Worm (Caenorhabditis elegans) whole organism, young adult: ENCODE results near the gene set-14.

Experiments
- B0261.1 ChIP-seq: sonication (generic microtip); optimal IDR thresholded peaks from 2 replicates; lab custom pipeline; 2016; ENCODE audit warnings: mild to moderate bottlenecking, missing genetic modification characterization, moderate library complexity, missing compliant biosample characterization
- D2030.7 ChIP-seq: fragments of 200-800 bp; sonication (Bioruptor generic); IDR thresholded peaks from 2 replicates; pipeline ENCODE4 v1.3.6; 2022; ENCODE audit warnings: missing genetic modification reagents, missing genetic modification characterization, missing compliant biosample characterization
- F10E7.11 ChIP-seq: sonication (generic microtip); optimal IDR thresholded peaks from 2 replicates; lab custom pipeline; 2017; ENCODE audit warnings: mild to moderate bottlenecking, missing genetic modification characterization, moderate library complexity, missing compliant biosample characterization
- F23B12.7 ChIP-seq: sonication (generic microtip); optimal IDR thresholded peaks from 2 replicates; lab custom pipeline; 2017; ENCODE audit warnings: missing genetic modification characterization, mild to moderate bottlenecking, missing compliant biosample characterization, antibody characterized with exemption, moderate library complexity; ENCODE audit not compliant: insufficient read depth
- F37B4.10 ChIP-seq: fragments of 200-800 bp; sonication (Bioruptor generic); IDR thresholded peaks from 2 replicates; pipeline ENCODE4 v1.3.6; 2022; ENCODE audit warnings: missing genetic modification characterization, missing compliant biosample characterization
- F49E8.2 ChIP-seq: sonication (generic microtip); optimal IDR thresholded peaks from 3 replicates; lab custom pipeline; 2017; ENCODE audit warnings: missing genetic modification characterization, mild to moderate bottlenecking, missing compliant biosample characterization, antibody characterized with exemption, moderate library complexity; ENCODE audit not compliant: insufficient read depth
- F52B5.7 ChIP-seq: sonication (generic microtip); optimal IDR thresholded peaks from 2 replicates; lab custom pipeline; 2016; ENCODE audit warnings: mild to moderate bottlenecking, missing genetic modification characterization, missing compliant biosample characterization
- F57A8.1 ChIP-seq: fragments of 200-800 bp; sonication (Bioruptor generic); optimal IDR thresholded peaks from 2 replicates; lab custom pipeline; 2018; ENCODE audit warnings: mild to moderate bottlenecking, missing genetic modification characterization, moderate library complexity, missing compliant biosample characterization
- K12H6.12 ChIP-seq: fragments of 200-800 bp; sonication (Bioruptor generic); optimal IDR thresholded peaks from 2 replicates; lab custom pipeline; 2018; ENCODE audit warnings: mild to moderate bottlenecking, missing genetic modification characterization, missing compliant biosample characterization
- T07F8.4 ChIP-seq: sonication (generic microtip); optimal IDR thresholded peaks from 2 replicates; lab custom pipeline; 2016; ENCODE audit warnings: mild to moderate bottlenecking, missing genetic modification characterization, moderate library complexity, missing compliant biosample characterization
- Y95B8A.8 ChIP-seq: fragments of 200-800 bp; sonication (Bioruptor generic); IDR thresholded peaks from 2 replicates; pipeline ENCODE4 v1.3.6; 2022; ENCODE audit warnings: missing genetic modification reagents, missing genetic modification characterization, missing compliant biosample characterization
- attf-5 ChIP-seq: fragments of 200-800 bp; sonication (Bioruptor generic); optimal IDR thresholded peaks from 2 replicates; lab custom pipeline; 2018; ENCODE audit warnings: mild to moderate bottlenecking, missing genetic modification characterization, missing compliant biosample characterization
- cebp-2 ChIP-seq: fragments of 200-800 bp; sonication (Bioruptor generic); IDR thresholded peaks from 2 replicates; pipeline ENCODE4 v1.3.6; 2022; ENCODE audit warnings: missing genetic modification characterization, missing compliant biosample characterization
- dpff-1 ChIP-seq: sonication (generic microtip); optimal IDR thresholded peaks from 2 replicates; lab custom pipeline; 2017; ENCODE audit warnings: mild to moderate bottlenecking, missing genetic modification characterization, missing compliant biosample characterization
- dpl-1 ChIP-seq: fragments of 150-350 bp; optimal IDR thresholded peaks from 2 replicates; lab custom pipeline; 2014; ENCODE audit warnings: missing biosample characterization, missing genetic modification reagents, missing genetic modification characterization
- efl-1 ChIP-seq: fragments of 150-350 bp; optimal IDR thresholded peaks from 2 replicates; lab custom pipeline; 2014; ENCODE audit warnings: missing biosample characterization, missing genetic modification reagents, missing genetic modification characterization
- egl-44 ChIP-seq: fragments of 200-800 bp; sonication (Bioruptor generic); IDR thresholded peaks from 2 replicates; pipeline ENCODE4 v1.3.6; 2022; ENCODE audit warnings: missing genetic modification reagents, missing genetic modification characterization, missing compliant biosample characterization
- ekl-4 ChIP-seq: fragments of 200-800 bp; sonication (Bioruptor generic); IDR thresholded peaks from 2 replicates; pipeline ENCODE4 v1.3.6; 2022; ENCODE audit warnings: missing genetic modification reagents, missing genetic modification characterization, missing compliant biosample characterization
- ets-4 ChIP-seq: fragments of 200-800 bp; sonication (Bioruptor generic); optimal IDR thresholded peaks from 2 replicates; lab custom pipeline; 2018; ENCODE audit warnings: mild to moderate bottlenecking, missing genetic modification characterization, missing compliant biosample characterization
- hlh-12 ChIP-seq: sonication (generic microtip); optimal IDR thresholded peaks from 2 replicates; lab custom pipeline; 2016; ENCODE audit warnings: missing genetic modification characterization, missing compliant biosample characterization
- hlh-26 ChIP-seq: fragments of 200-800 bp; sonication (Bioruptor generic); conservative IDR thresholded peaks from 2 replicates; pipeline ENCODE4 v1.3.6; 2022; ENCODE audit warnings: missing genetic modification reagents, missing genetic modification characterization, missing compliant biosample characterization
- hsf-1 ChIP-seq: fragments of 200-800 bp; sonication (Bioruptor generic); IDR thresholded peaks from 2 replicates; pipeline ENCODE4 v1.3.6; 2022; ENCODE audit warnings: missing genetic modification reagents, missing genetic modification characterization, missing compliant biosample characterization
- lin-26 ChIP-seq: fragments of 200-800 bp; sonication (Bioruptor generic); IDR thresholded peaks from 2 replicates; pipeline ENCODE4 v1.3.6; 2022; ENCODE audit warnings: missing genetic modification reagents, missing genetic modification characterization, missing compliant biosample characterization
- lin-35 ChIP-seq, 3 experiments: fragments of 150-350 bp in 2 of 3; sonication (generic microtip) in 1 of 3; optimal IDR thresholded peaks; 2 replicates each; lab custom pipeline; 2014 to 2018; ENCODE audit warnings: missing biosample characterization in 3 of 3, missing genetic modification characterization in 3 of 3, missing genetic modification reagents in 3 of 3
- lin-40 ChIP-seq: sonication (generic microtip); optimal IDR thresholded peaks from 2 replicates; lab custom pipeline; 2016; ENCODE audit warnings: missing genetic modification characterization, mild to moderate bottlenecking, missing compliant biosample characterization, missing genotype, missing genetic modification reagents
- lir-1 ChIP-seq: fragments of 200-800 bp; sonication (Bioruptor generic); conservative IDR thresholded peaks from 2 replicates; pipeline ENCODE4 v1.3.6; 2022; ENCODE audit warnings: missing genetic modification reagents, missing genetic modification characterization, missing compliant biosample characterization
- lsy-27 ChIP-seq: sonication (generic microtip); optimal IDR thresholded peaks from 2 replicates; lab custom pipeline; 2017; ENCODE audit warnings: missing genetic modification characterization, mild to moderate bottlenecking, missing compliant biosample characterization, antibody characterized with exemption, missing genotype, borderline replicate concordance; ENCODE audit not compliant: insufficient read depth
- mcd-1 ChIP-seq: fragments of 200-800 bp; sonication (Bioruptor generic); IDR thresholded peaks from 2 replicates; pipeline ENCODE4 v1.3.6; 2022; ENCODE audit warnings: missing genetic modification reagents, missing genetic modification characterization, missing compliant biosample characterization
- mel-28 ChIP-seq: sonication (generic microtip); optimal IDR thresholded peaks from 2 replicates; lab custom pipeline; 2016; ENCODE audit warnings: borderline replicate concordance, mild to moderate bottlenecking, missing genetic modification characterization, missing compliant biosample characterization
- mes-4 ChIP-seq: sonication (generic microtip); optimal IDR thresholded peaks from 2 replicates; lab custom pipeline; 2016; ENCODE audit warnings: missing genotype, missing genetic modification characterization, missing compliant biosample characterization
- nhr-120 ChIP-seq: fragments of 200-800 bp; sonication (Bioruptor generic); IDR thresholded peaks from 2 replicates; pipeline ENCODE4 v1.3.6; 2022; ENCODE audit warnings: missing genetic modification characterization, missing compliant biosample characterization
- nhr-179 ChIP-seq: sonication (generic microtip); optimal IDR thresholded peaks from 2 replicates; lab custom pipeline; 2016; ENCODE audit warnings: mild to moderate bottlenecking, missing genetic modification characterization, missing compliant biosample characterization
- nhr-27 ChIP-seq: fragments of 200-800 bp; sonication (Bioruptor generic); optimal IDR thresholded peaks from 2 replicates; lab custom pipeline; 2018; ENCODE audit warnings: mild to moderate bottlenecking, missing genetic modification characterization, moderate library complexity, missing compliant biosample characterization
- nhr-80 ChIP-seq: sonication (generic microtip); optimal IDR thresholded peaks from 2 replicates; lab custom pipeline; 2016; ENCODE audit warnings: missing genetic modification characterization, missing compliant biosample characterization
- sdz-38 ChIP-seq: sonication (generic microtip); optimal IDR thresholded peaks from 2 replicates; lab custom pipeline; 2016; ENCODE audit warnings: missing genotype, missing genetic modification characterization, missing compliant biosample characterization
- sea-2 ChIP-seq: fragments of 200-800 bp; sonication (Bioruptor generic); IDR thresholded peaks from 2 replicates; pipeline ENCODE4 v1.3.6; 2022; ENCODE audit warnings: missing genetic modification characterization, missing compliant biosample characterization
- snpc-3.4 ChIP-seq: sonication (generic microtip); optimal IDR thresholded peaks from 2 replicates; lab custom pipeline; 2017; ENCODE audit warnings: missing genetic modification characterization, mild to moderate bottlenecking, missing compliant biosample characterization, antibody characterized with exemption, moderate library complexity, missing genotype, missing genetic modification reagents
- sptf-2 ChIP-seq: fragments of 200-800 bp; sonication (Bioruptor generic); optimal IDR thresholded peaks from 2 replicates; lab custom pipeline; 2018; ENCODE audit warnings: mild to moderate bottlenecking, missing genetic modification characterization, missing compliant biosample characterization
- unc-130 ChIP-seq: sonication (generic microtip); optimal IDR thresholded peaks from 2 replicates; lab custom pipeline; 2016; ENCODE audit warnings: missing genetic modification reagents, missing genetic modification characterization, missing compliant biosample characterization
- zim-3 ChIP-seq: sonication (generic microtip); optimal IDR thresholded peaks from 2 replicates; lab custom pipeline; 2017; ENCODE audit warnings: mild to moderate bottlenecking, missing genetic modification characterization, moderate library complexity, missing compliant biosample characterization
- ztf-18 ChIP-seq: sonication (generic microtip); optimal IDR thresholded peaks from 2 replicates; lab custom pipeline; 2016; ENCODE audit warnings: missing genotype, mild to moderate bottlenecking, missing genetic modification characterization, missing compliant biosample characterization
- ztf-22 ChIP-seq: fragments of 200-800 bp; sonication (Bioruptor generic); optimal IDR thresholded peaks from 2 replicates; lab custom pipeline; 2018; ENCODE audit warnings: mild to moderate bottlenecking, missing genetic modification characterization, moderate library complexity, missing compliant biosample characterization
- ztf-28 ChIP-seq: fragments of 200-800 bp; sonication (Bioruptor generic); IDR thresholded peaks from 2 replicates; pipeline ENCODE4 v1.3.6; 2022; ENCODE audit warnings: missing genetic modification reagents, missing genetic modification characterization, missing compliant biosample characterization
- ztf-3 ChIP-seq: fragments of 200-800 bp; sonication (Bioruptor generic); optimal IDR thresholded peaks from 2 replicates; lab custom pipeline; 2018; ENCODE audit warnings: mild to moderate bottlenecking, missing genetic modification characterization, missing compliant biosample characterization

Gene set-14

ce11 chrII:10784780-10785463, 11.2 kb downstream of the set-14 start, which contains the start of gene cdl-1 (continued):
- TF ChIP-seq hsf-1 = no peak
- TF ChIP-seq mes-4 (tag; lab: Kevin White, UChicago) = no peak
- no peak for TF ChIP-seq D2030.7 (GFP tag; lab: Robert Waterston, UW)
- no peak for TF ChIP-seq cebp-2
- TF ChIP-seq K12H6.12 (tag; lab: Kevin White, UChicago) = no peak
- TF ChIP-seq unc-130 (GFP tag; lab: Kevin White, UChicago) = no peak
- peak; percentile 3 for TF ChIP-seq F23B12.7
- TF ChIP-seq snpc-3.4 (tag; lab: Kevin White, UChicago) = no peak
- no peak for TF ChIP-seq zim-3 (tag; lab: Kevin White, UChicago)
- TF ChIP-seq T07F8.4 = no peak

ce11 chrII:10784248-10784647, 11.8 kb downstream of the set-14 start:
- TF ChIP-seq F57A8.1 (no peak), dpff-1 (tag; lab: Kevin White, UChicago) (no peak), cebp-2 (no peak), nhr-120 (GFP tag; lab: Robert Waterston, UW) (no peak), lin-26 (GFP tag; lab: Robert Waterston, UW) (no peak), F37B4.10 (GFP tag; lab: Robert Waterston, UW) (no peak), lin-35 (GFP tag; optimal IDR thresholded peaks at IDR 0.05; lab: Kevin White, UChicago) (no peak), ekl-4 (no peak), nhr-179 (no peak), mel-28 (tag; lab: Kevin White, UChicago) (no peak), mcd-1 (no peak)

- TF ChIP-seq zim-3 (tag; lab: Kevin White, UChicago) (no peak), sdz-38 (tag; lab: Kevin White, UChicago) (no peak), B0261.1 (tag; lab: Kevin White, UChicago) (no peak), lin-40 (tag; lab: Kevin White, UChicago) (no peak), nhr-80 (no peak), Y95B8A.8 (GFP tag; lab: Robert Waterston, UW) (no peak), lir-1 (GFP tag; lab: Robert Waterston, UW) (no peak), sptf-2 (GFP tag; lab: Kevin White, UChicago) (no peak), F52B5.7 (tag; lab: Kevin White, UChicago) (no peak), F23B12.7 (no peak), ztf-28 (GFP tag; lab: Robert Waterston, UW) (no peak), efl-1 (GFP tag; lab: Kevin White, UChicago) (peak; percentile 55), attf-5 (GFP tag; lab: Kevin White, UChicago) (no peak), F49E8.2 (tag; lab: Kevin White, UChicago) (peak; percentile 25), mcd-1 (0 out of 2 replicates have a peak, but pooled peaks have one; percentile 8), hlh-12 (tag; lab: Kevin White, UChicago) (no peak), ztf-22 (no peak), lsy-27 (tag; lab: Kevin White, UChicago) (no peak), K12H6.12 (tag; lab: Kevin White, UChicago) (no peak), dpl-1 (peak; percentile 50), ztf-18 (tag; lab: Kevin White, UChicago) (no peak), sea-2 (no peak), F10E7.11 (tag; lab: Kevin White, UChicago) (no peak), ztf-3 (GFP tag; lab: Kevin White, UChicago) (no peak), egl-44 (GFP tag; lab: Robert Waterston, UW) (no peak), ets-4 (GFP tag; lab: Kevin White, UChicago) (no peak), T07F8.4 (no peak), hlh-26 (GFP tag; lab: Robert Waterston, UW) (no peak), dpff-1 (tag; lab: Kevin White, UChicago) (no peak), nhr-27 (no peak)
Measured at ce11 chrII:10783201-10783962, 12.7 kb downstream of the set-14 start, which contains the start of gene ect-2. ect-2 (minus strand) TSS chrII:10783962.
